Worm (Caenorhabditis elegans): Measurements from ENCODE around the gene T24B8.4.

Gene T24B8.4

ce11 chrII:9061557-9062183 is 9.0 kb downstream of the T24B8.4 start (continued):
- peak; percentile 47 for TF ChIP-seq nhr-19 (GFP tag; conservative IDR thresholded peaks at IDR 0.05)
- peak; percentile 73 for TF ChIP-seq skn-1 (tag; optimal IDR thresholded peaks at IDR 0.05)
- peak; percentile 72 for TF ChIP-seq nhr-20 (tag; optimal IDR thresholded peaks at IDR 0.05)
- no peak for TF ChIP-seq Y116A8C.19 (tag; optimal IDR thresholded peaks at IDR 0.05; ENCODE audit: borderline replicate concordance)
- peak; percentile 59 for TF ChIP-seq xbp-1 (tag; optimal IDR thresholded peaks at IDR 0.05)
- TF ChIP-seq fkh-8 (tag; optimal IDR thresholded peaks at IDR 0.05): peak; percentile 74
- TF ChIP-seq fkh-10 (GFP tag; optimal IDR thresholded peaks at IDR 0.05): peak; percentile 77
- TF ChIP-seq ceh-88 (GFP tag; IDR thresholded peaks at IDR 0.05): no peak
- TF ChIP-seq grh-1 (GFP tag; IDR thresholded peaks at IDR 0.05): 0 out of 2 replicates have a peak, but pooled peaks have one; percentile 11
- peak in 1 of 2 experiments; percentile 29 for TF ChIP-seq mdl-1 (tag; optimal IDR thresholded peaks at IDR 0.05)
- TF ChIP-seq nhr-90 (tag; optimal IDR thresholded peaks at IDR 0.05; ENCODE audit: poor library complexity): peak; percentile 26
- TF ChIP-seq ceh-8 (GFP tag; optimal IDR thresholded peaks at IDR 0.05): peak; percentile 19
- no peak for TF ChIP-seq hlh-4 (tag; optimal IDR thresholded peaks at IDR 0.05)
- TF ChIP-seq nhr-237 (tag; optimal IDR thresholded peaks at IDR 0.05): peak; percentile 63
- TF ChIP-seq ama-1 (optimal IDR thresholded peaks at IDR 0.05): no peak
- TF ChIP-seq blmp-1 (tag; optimal IDR thresholded peaks at IDR 0.05): no peak
- TF ChIP-seq ets-5 (GFP tag; IDR thresholded peaks at IDR 0.05): no peak
- peak; percentile 47 for TF ChIP-seq lin-15B (tag; optimal IDR thresholded peaks at IDR 0.05)
- no peak for TF ChIP-seq nhr-76 (tag; optimal IDR thresholded peaks at IDR 0.05)
- TF ChIP-seq sptf-1 (tag; optimal IDR thresholded peaks at IDR 0.05): no peak
- TF ChIP-seq C34B4.2 (tag; optimal IDR thresholded peaks at IDR 0.05): no peak
- TF ChIP-seq hpl-2 (GFP tag; optimal IDR thresholded peaks at IDR 0.05): no peak
- peak; percentile 26 for TF ChIP-seq unc-130 (tag; optimal IDR thresholded peaks at IDR 0.05)
- TF ChIP-seq ceh-90 (tag; optimal IDR thresholded peaks at IDR 0.05): no peak
- no peak for TF ChIP-seq snpc-4 (tag; optimal IDR thresholded peaks at IDR 0.05)
- TF ChIP-seq unc-30 (tag; optimal IDR thresholded peaks at IDR 0.05): no peak
- no peak for TF ChIP-seq nhr-28 (tag; optimal IDR thresholded peaks at IDR 0.05)
- no peak for TF ChIP-seq pqm-1 (tag; optimal IDR thresholded peaks at IDR 0.05)
- TF ChIP-seq snu-23 (GFP tag; optimal IDR thresholded peaks at IDR 0.05): peak; percentile 84
- TF ChIP-seq jun-1 (tag; optimal IDR thresholded peaks at IDR 0.05): peak; percentile 47
- TF ChIP-seq tbx-2 (tag; optimal IDR thresholded peaks at IDR 0.05): peak; percentile 74
- TF ChIP-seq zag-1 (tag; optimal IDR thresholded peaks at IDR 0.05): no peak
- no peak for TF ChIP-seq lin-39 (tag; optimal IDR thresholded peaks at IDR 0.05)
- TF ChIP-seq dpl-1 (GFP tag; optimal IDR thresholded peaks at IDR 0.05): peak; percentile 24 to 52 (median 32)
- TF ChIP-seq aha-1 (tag; optimal IDR thresholded peaks at IDR 0.05): peak; percentile 51
- TF ChIP-seq ceh-82 (tag; optimal IDR thresholded peaks at IDR 0.05): peak; percentile 15 to 73 (median 62)
- peak; percentile 66 for TF ChIP-seq lin-13 (GFP tag; optimal IDR thresholded peaks at IDR 0.05)
- TF ChIP-seq ztf-11 (tag; optimal IDR thresholded peaks at IDR 0.05): no peak
- peak; percentile 45 for TF ChIP-seq sup-37 (GFP tag; optimal IDR thresholded peaks at IDR 0.05)
- no peak for TF ChIP-seq nhr-11 (tag; optimal IDR thresholded peaks at IDR 0.05)
- peak; percentile 75 for TF ChIP-seq swsn-7 (tag; optimal IDR thresholded peaks at IDR 0.05)
- TF ChIP-seq nhr-71 (tag; optimal IDR thresholded peaks at IDR 0.05): peak; percentile 89
- peak; percentile 66 to 67 for TF ChIP-seq lin-35 (GFP tag; optimal IDR thresholded peaks at IDR 0.05)
- TF ChIP-seq ceh-63 (GFP tag; optimal IDR thresholded peaks at IDR 0.05): no peak
- TF ChIP-seq alr-1 (tag; optimal IDR thresholded peaks at IDR 0.05; ENCODE audit: borderline replicate concordance): no peak
- TF ChIP-seq unc-62 (GFP tag; optimal IDR thresholded peaks at IDR 0.05): no peak
- peak; percentile 37 for TF ChIP-seq F16B12.6 (tag; optimal IDR thresholded peaks at IDR 0.05)
- peak; percentile 66 for TF ChIP-seq C16A3.4 (tag; optimal IDR thresholded peaks at IDR 0.05)
- TF ChIP-seq dsc-1 (tag; optimal IDR thresholded peaks at IDR 0.05): peak; percentile 71
- peak; percentile 14 for TF ChIP-seq aly-2 (tag; optimal IDR thresholded peaks at IDR 0.05)
- TF ChIP-seq fos-1 (tag; optimal IDR thresholded peaks at IDR 0.05): peak; percentile 66
- peak; percentile 90 for TF ChIP-seq lin-14 (GFP tag; optimal IDR thresholded peaks at IDR 0.05)
- TF ChIP-seq elt-3 (tag; optimal IDR thresholded peaks at IDR 0.05): no peak

Measured in whole organism, L1 larva.